Worm (Caenorhabditis elegans): ENCODE measurements around the gene F54B3.1.
A peak's percentile ranks its signal among the peaks of the same experiment; 100 is the strongest.

F54B3.1 gene

ce11 chrII:10303663-10304115 is 52.6 kb downstream of the F54B3.1 start, which contains the start of gene vha-9:
vha-9 (minus strand) TSS chrII:10303713.
- TF ChIP-seq lin-15B (tag; optimal IDR thresholded peaks at IDR 0.05) (peak; percentile 60), daf-12 (tag; optimal IDR thresholded peaks at IDR 0.05) (no peak), nhr-11 (tag; optimal IDR thresholded peaks at IDR 0.05) (no peak), ceh-16 (tag; optimal IDR thresholded peaks at IDR 0.05) (no peak), lin-39 (tag; optimal IDR thresholded peaks at IDR 0.05) (peak; percentile 58), nhr-237 (tag; optimal IDR thresholded peaks at IDR 0.05) (no peak), nhr-28 (tag; optimal IDR thresholded peaks at IDR 0.05) (no peak), pqm-1 (tag; optimal IDR thresholded peaks at IDR 0.05) (peak; percentile 75), nhr-23 (tag; optimal IDR thresholded peaks at IDR 0.05) (peak; percentile 61), egl-5 (tag; optimal IDR thresholded peaks at IDR 0.05) (no peak), ceh-82 (tag; optimal IDR thresholded peaks at IDR 0.05) (no peak), nfya-1 (tag; optimal IDR thresholded peaks at IDR 0.05; ENCODE audit: insufficient read depth) (peak; percentile 70), nhr-67 (tag; optimal IDR thresholded peaks at IDR 0.05) (no peak), nhr-12 (tag; optimal IDR thresholded peaks at IDR 0.05) (no peak), skn-1 (tag; optimal IDR thresholded peaks at IDR 0.05) (no peak), nhr-76 (tag; optimal IDR thresholded peaks at IDR 0.05) (no peak), tbx-2 (tag; optimal IDR thresholded peaks at IDR 0.05) (no peak), hmg-11 (tag; optimal IDR thresholded peaks at IDR 0.05) (peak; percentile 86), fos-1 (tag; optimal IDR thresholded peaks at IDR 0.05) (no peak), R02D3.7 (tag; optimal IDR thresholded peaks at IDR 0.05) (peak; percentile 60), nhr-43 (tag; optimal IDR thresholded peaks at IDR 0.05; ENCODE audit: poor library complexity, severe bottlenecking) (peak; percentile 72), ceh-9 (tag; optimal IDR thresholded peaks at IDR 0.05) (no peak), elt-2 (tag; optimal IDR thresholded peaks at IDR 0.05) (peak; percentile 54), mml-1 (tag; optimal IDR thresholded peaks at IDR 0.05) (no peak), snpc-4 (tag; optimal IDR thresholded peaks at IDR 0.05) (no peak), jun-1 (tag; optimal IDR thresholded peaks at IDR 0.05) (no peak), aly-2 (tag; optimal IDR thresholded peaks at IDR 0.05) (no peak), unc-62 (GFP tag; optimal IDR thresholded peaks at IDR 0.05) (no peak), lsy-12 (tag; optimal IDR thresholded peaks at IDR 0.05) (peak; percentile 37), egl-27 (tag; optimal IDR thresholded peaks at IDR 0.05) (no peak), eor-1 (tag; optimal IDR thresholded peaks at IDR 0.05) (no peak), ama-1 (optimal IDR thresholded peaks at IDR 0.05) (peak; percentile 61), fkh-2 (tag; optimal IDR thresholded peaks at IDR 0.05) (no peak), mdl-1 (tag; optimal IDR thresholded peaks at IDR 0.05) (no peak), ztf-11 (tag; optimal IDR thresholded peaks at IDR 0.05) (no peak), pha-4 (tag; optimal IDR thresholded peaks at IDR 0.05) (peak; percentile 81), sea-2 (GFP tag; optimal IDR thresholded peaks at IDR 0.05) (no peak), ZK546.5 (tag; optimal IDR thresholded peaks at IDR 0.05) (no peak), elt-3 (tag; optimal IDR thresholded peaks at IDR 0.05) (no peak), nhr-25 (tag; optimal IDR thresholded peaks at IDR 0.05) (peak; percentile 31), ceh-28 (tag; optimal IDR thresholded peaks at IDR 0.05) (peak; percentile 52)

- peak; percentile 13 for TF ChIP-seq nhr-25 (tag; optimal IDR thresholded peaks at IDR 0.05)
Observed at ce11 chrII:10304736-10305135, 53.7 kb downstream of the F54B3.1 start.

ce11 chrII:10308726-10309125 is 57.7 kb downstream of the F54B3.1 start, which contains the start of gene gcy-4:
gcy-4 (minus strand) TSS chrII:10308826.
- TF ChIP-seq nhr-77 (tag; optimal IDR thresholded peaks at IDR 0.05), result no peak
- no peak for TF ChIP-seq daf-12 (tag; optimal IDR thresholded peaks at IDR 0.05)
- TF ChIP-seq egl-5 (tag; optimal IDR thresholded peaks at IDR 0.05), result no peak
- TF ChIP-seq pha-4 (tag; optimal IDR thresholded peaks at IDR 0.05), result no peak
- TF ChIP-seq mml-1 (tag; optimal IDR thresholded peaks at IDR 0.05), result no peak
- TF ChIP-seq unc-62 (GFP tag; optimal IDR thresholded peaks at IDR 0.05), result no peak
- TF ChIP-seq elt-2 (tag; optimal IDR thresholded peaks at IDR 0.05), result no peak
- TF ChIP-seq egl-27 (tag; optimal IDR thresholded peaks at IDR 0.05), result no peak
- no peak for TF ChIP-seq nhr-67 (tag; optimal IDR thresholded peaks at IDR 0.05)
- no peak for TF ChIP-seq ztf-11 (tag; optimal IDR thresholded peaks at IDR 0.05)
- TF ChIP-seq mdl-1 (tag; optimal IDR thresholded peaks at IDR 0.05), result no peak
- no peak for TF ChIP-seq elt-3 (tag; optimal IDR thresholded peaks at IDR 0.05)
- no peak for TF ChIP-seq elt-1 (tag; optimal IDR thresholded peaks at IDR 0.05)
- TF ChIP-seq fkh-10 (GFP tag; optimal IDR thresholded peaks at IDR 0.05), result no peak
- no peak for TF ChIP-seq nhr-28 (tag; optimal IDR thresholded peaks at IDR 0.05)
- no peak for TF ChIP-seq fos-1 (tag; optimal IDR thresholded peaks at IDR 0.05)
- no peak for TF ChIP-seq ztf-4 (tag; optimal IDR thresholded peaks at IDR 0.05)
- no peak for TF ChIP-seq R02D3.7 (tag; optimal IDR thresholded peaks at IDR 0.05)
